Worm (Caenorhabditis elegans) whole organism, L3 larva: ENCODE measurements around the gene lgc-1.

Experiments
- R02D3.7 ChIP-seq: fragments of 150-350 bp; optimal IDR thresholded peaks from 2 replicates; lab custom pipeline; 2014; ENCODE audit warnings: missing biosample characterization, missing genetic modification characterization
- ZK546.5 ChIP-seq: sonication (generic microtip); optimal IDR thresholded peaks from 2 replicates; lab custom pipeline; 2017; ENCODE audit warnings: missing biosample characterization, missing genetic modification characterization
- aly-2 ChIP-seq: fragments of 150-350 bp; optimal IDR thresholded peaks from 2 replicates; lab custom pipeline; 2014; ENCODE audit warnings: missing biosample characterization, missing genetic modification characterization
- ceh-9 ChIP-seq: sonication (generic microtip); optimal IDR thresholded peaks from 2 replicates; lab custom pipeline; 2018; ENCODE audit warnings: missing biosample characterization, missing genetic modification characterization
- egl-27 ChIP-seq: sonication (generic microtip); optimal IDR thresholded peaks from 4 replicates; lab custom pipeline; 2017; ENCODE audit warnings: missing biosample characterization, missing genetic modification reagents, missing genetic modification characterization
- elt-3 ChIP-seq, 3 experiments: fragments of 150-350 bp in 1 of 3; sonication (generic microtip) in 2 of 3; optimal IDR thresholded peaks; 2 replicates in 2 of 3; 4 replicates in 1 of 3; lab custom pipeline; 2014 to 2017; ENCODE audit warnings: missing biosample characterization in 3 of 3, missing genetic modification characterization in 3 of 3
- fos-1 ChIP-seq: fragments of 150-350 bp; optimal IDR thresholded peaks from 2 replicates; lab custom pipeline; 2014; ENCODE audit warnings: missing biosample characterization, missing genetic modification characterization
- skn-1 ChIP-seq: fragments of 150-350 bp; optimal IDR thresholded peaks from 2 replicates; lab custom pipeline; 2014; ENCODE audit warnings: missing biosample characterization, missing genetic modification characterization
- unc-39 ChIP-seq: sonication (generic microtip); optimal IDR thresholded peaks from 4 replicates; lab custom pipeline; 2017; ENCODE audit warnings: missing biosample characterization, missing genetic modification characterization
- unc-62 ChIP-seq: fragments of 150-350 bp; sonication (generic microtip); optimal IDR thresholded peaks from 4 replicates; lab custom pipeline; 2014; ENCODE audit warnings: missing biosample characterization, missing genetic modification reagents, missing genetic modification characterization

DNA sequence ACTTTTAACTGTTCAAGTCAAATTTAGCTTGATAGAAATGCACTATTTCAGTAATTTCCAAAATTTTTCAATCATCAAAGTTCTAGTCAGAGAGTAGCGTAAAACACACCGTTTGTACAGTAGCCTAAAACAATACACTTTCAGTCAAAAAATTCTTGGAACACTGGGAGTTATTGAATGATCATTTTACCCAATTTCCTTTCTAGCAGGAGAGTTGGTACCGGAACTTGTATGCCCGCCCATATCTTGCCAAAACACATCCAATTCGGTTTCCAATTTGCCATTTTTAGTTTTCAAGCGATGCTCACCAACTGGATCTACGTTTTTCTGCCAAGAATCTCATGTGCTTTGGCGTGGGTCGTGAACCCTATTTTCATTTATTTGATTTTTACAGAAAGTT, 30.5 kb upstream of the lgc-1 start, which contains the start of gene srj-39:
- TF ChIP-seq unc-62 = no peak
- TF ChIP-seq aly-2 (tag; lab: Kevin White, UChicago) = no peak
- no peak for TF ChIP-seq ZK546.5 (tag; lab: Kevin White, UChicago)
- TF ChIP-seq fos-1 (tag; lab: Kevin White, UChicago) = no peak
- TF ChIP-seq elt-3 (tag; optimal IDR thresholded peaks at IDR 0.05; lab: Kevin White, UChicago) = no peak
- TF ChIP-seq egl-27 (tag; lab: Kevin White, UChicago) = no peak
- TF ChIP-seq R02D3.7 (tag; lab: Kevin White, UChicago) = no peak
- no peak for TF ChIP-seq skn-1 (tag; lab: Kevin White, UChicago)
- no peak for TF ChIP-seq unc-39
- no peak for TF ChIP-seq ceh-9 (tag; lab: Kevin White, UChicago)
